Worm (Caenorhabditis elegans) whole organism, L1 larva: ENCODE data around the gene hum-4.

Source experiments
- ama-1 ChIP-seq: fragments of 150-350 bp; optimal IDR thresholded peaks from 2 replicates; lab custom pipeline; 2014
- ceh-8 ChIP-seq: fragments of 200-800 bp; sonication (Bioruptor generic); optimal IDR thresholded peaks from 2 replicates; lab custom pipeline; 2018; ENCODE audit warnings: mild to moderate bottlenecking, missing genetic modification characterization, moderate library complexity, missing compliant biosample characterization
- ces-1 ChIP-seq: fragments of 150-350 bp; optimal IDR thresholded peaks from 2 replicates; lab custom pipeline; 2014; ENCODE audit warnings: missing biosample characterization, missing genetic modification reagents, missing genetic modification characterization
- elt-3 ChIP-seq, 6 experiments: fragments of 150-350 bp in 1 of 6; sonication (generic microtip); optimal IDR thresholded peaks; 2 replicates each; lab custom pipeline; 2017 to 2018; ENCODE audit warnings: missing biosample characterization in 6 of 6, missing genetic modification characterization in 6 of 6, inconsistent platforms in 1 of 6
- fkh-4 ChIP-seq: sonication (generic microtip); optimal IDR thresholded peaks from 2 replicates; lab custom pipeline; 2016; ENCODE audit warnings: missing compliant biosample characterization, missing genetic modification characterization, borderline replicate concordance
- lir-3 ChIP-seq: sonication (generic microtip); optimal IDR thresholded peaks from 2 replicates; lab custom pipeline; 2016; ENCODE audit warnings: mild to moderate bottlenecking, missing genetic modification characterization, moderate library complexity, missing compliant biosample characterization; ENCODE audit not compliant: poor library complexity
- nhr-77 ChIP-seq: fragments of 150-350 bp; optimal IDR thresholded peaks from 2 replicates; lab custom pipeline; 2014; ENCODE audit warnings: missing biosample characterization, missing genetic modification characterization
- rnt-1 ChIP-seq: sonication (generic microtip); optimal IDR thresholded peaks from 2 replicates; lab custom pipeline; 2016; ENCODE audit warnings: mild to moderate bottlenecking, missing genetic modification characterization, moderate library complexity, missing compliant biosample characterization
- snpc-4 ChIP-seq: fragments of 150-350 bp; optimal IDR thresholded peaks from 2 replicates; lab custom pipeline; 2014; ENCODE audit warnings: missing biosample characterization, missing genetic modification characterization
- sox-4 ChIP-seq: sonication (generic microtip); optimal IDR thresholded peaks from 2 replicates; lab custom pipeline; 2016; ENCODE audit warnings: missing genetic modification characterization, missing compliant biosample characterization
- unc-86 ChIP-seq: sonication (generic microtip); optimal IDR thresholded peaks from 2 replicates; lab custom pipeline; 2016; ENCODE audit warnings: missing genetic modification characterization, missing compliant biosample characterization
- zag-1 ChIP-seq: fragments of 150-350 bp; optimal IDR thresholded peaks from 2 replicates; lab custom pipeline; 2014; ENCODE audit warnings: missing biosample characterization, missing genetic modification characterization

DNA sequence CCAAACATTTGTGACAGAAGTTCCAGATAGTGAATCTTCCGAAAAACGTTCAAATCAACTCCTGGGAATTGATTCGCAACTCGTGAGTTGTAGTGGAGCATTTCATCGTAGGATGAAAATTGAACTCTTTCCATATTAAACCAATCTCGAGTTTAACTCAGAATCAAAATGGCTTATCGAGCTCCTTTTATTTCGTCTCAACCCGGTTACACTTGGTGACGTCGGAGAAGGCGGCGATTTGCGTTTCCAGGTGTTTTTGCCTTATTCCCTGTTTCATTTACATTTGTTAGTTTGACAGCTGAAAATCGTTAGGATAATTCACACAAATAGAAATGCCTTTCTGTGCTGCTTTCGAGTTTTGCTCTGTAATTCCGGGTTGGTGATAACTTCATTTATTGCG, 57.9 kb downstream of the hum-4 start, which contains the start of gene F42E11.3:
- TF ChIP-seq ama-1 (lab: Kevin White, UChicago) (no peak), zag-1 (tag; lab: Kevin White, UChicago) (no peak), rnt-1 (no peak), ces-1 (GFP tag; lab: Kevin White, UChicago) (no peak), elt-3 (tag; optimal IDR thresholded peaks at IDR 0.05; lab: Kevin White, UChicago) (no peak), unc-86 (tag; lab: Kevin White, UChicago) (no peak), lir-3 (tag; lab: Kevin White, UChicago) (no peak), sox-4 (tag; lab: Kevin White, UChicago) (no peak), nhr-77 (tag; lab: Kevin White, UChicago) (no peak), snpc-4 (no peak), fkh-4 (tag; lab: Kevin White, UChicago) (no peak), ceh-8 (GFP tag; lab: Kevin White, UChicago) (no peak)
